Worm (Caenorhabditis elegans) whole organism, mixed stage, embryonic: ENCODE results near the gene Y17G7B.17.

ENCODE experiments used
- blmp-1 ChIP-seq: fragments of 150-350 bp; optimal IDR thresholded peaks from 2 replicates; lab custom pipeline; 2014; ENCODE audit warnings: missing biosample characterization, missing genetic modification characterization
- elt-1 ChIP-seq: sonication (generic microtip); optimal IDR thresholded peaks from 2 replicates; lab custom pipeline; 2017; ENCODE audit warnings: missing genetic modification characterization, mild to moderate bottlenecking, missing compliant biosample characterization, antibody characterized with exemption, moderate library complexity, borderline replicate concordance; ENCODE audit not compliant: insufficient read depth
- elt-3 ChIP-seq: fragments of 150-350 bp; optimal IDR thresholded peaks from 2 replicates; lab custom pipeline; 2014; ENCODE audit warnings: missing biosample characterization, missing genetic modification characterization
- flh-1 ChIP-seq: fragments of 200-800 bp; sonication (Bioruptor generic); optimal IDR thresholded peaks from 2 replicates; lab custom pipeline; 2018; ENCODE audit warnings: mild to moderate bottlenecking, missing genetic modification characterization, moderate library complexity, missing compliant biosample characterization
- ham-2 ChIP-seq: fragments of 200-800 bp; sonication (Bioruptor generic); optimal IDR thresholded peaks from 2 replicates; lab custom pipeline; 2018; ENCODE audit warnings: mild to moderate bottlenecking, missing genetic modification characterization, missing compliant biosample characterization
- nhr-12 ChIP-seq: fragments of 150-350 bp; optimal IDR thresholded peaks from 2 replicates; lab custom pipeline; 2014; ENCODE audit warnings: missing biosample characterization, missing genetic modification characterization
- nhr-76 ChIP-seq: sonication (generic microtip); optimal IDR thresholded peaks from 2 replicates; lab custom pipeline; 2017; ENCODE audit warnings: missing biosample characterization, missing genetic modification characterization
- pha-4 ChIP-seq: fragments of 150-350 bp; optimal IDR thresholded peaks from 2 replicates; lab custom pipeline; 2018; ENCODE audit warnings: missing biosample characterization, missing genetic modification reagents, missing genetic modification characterization
- sem-2 ChIP-seq: fragments of 200-800 bp; sonication (Bioruptor generic); optimal IDR thresholded peaks from 2 replicates; lab custom pipeline; 2018; ENCODE audit warnings: mild to moderate bottlenecking, missing genetic modification characterization, missing compliant biosample characterization
- snpc-4 ChIP-seq: fragments of 150-350 bp; optimal IDR thresholded peaks from 2 replicates; lab custom pipeline; 2014; ENCODE audit warnings: missing biosample characterization, missing genetic modification characterization

DNA sequence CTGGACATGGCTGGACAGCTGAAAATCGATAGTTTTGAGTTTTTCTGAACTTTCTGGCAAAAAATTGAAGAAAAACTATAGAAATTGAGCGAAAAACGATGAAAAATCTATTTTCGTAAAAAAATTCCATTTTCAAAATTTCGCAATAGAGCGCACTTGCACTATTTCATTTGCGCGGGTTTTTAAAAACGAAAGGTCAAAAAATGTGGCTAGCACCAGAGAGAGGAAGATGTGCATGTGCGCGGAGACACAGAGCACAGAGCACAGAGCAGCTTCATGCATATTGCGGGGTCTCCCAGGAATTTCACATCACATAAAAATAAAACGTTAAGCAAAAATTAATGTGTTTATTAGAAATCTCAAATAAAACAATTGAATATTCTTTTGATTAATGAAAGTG is 8.1 kb upstream of the Y17G7B.17 start, which contains the start of gene Y17G7B.18:
- TF ChIP-seq elt-3 (tag; lab: Kevin White, UChicago) = no peak
- no peak for TF ChIP-seq ham-2 (GFP tag; lab: Kevin White, UChicago)
- no peak for TF ChIP-seq nhr-76 (tag; lab: Kevin White, UChicago)
- TF ChIP-seq flh-1 (GFP tag; lab: Kevin White, UChicago) = no peak
- TF ChIP-seq snpc-4 (tag; lab: Kevin White, UChicago) = no peak
- no peak for TF ChIP-seq blmp-1 (tag; lab: Kevin White, UChicago)
- TF ChIP-seq sem-2 (GFP tag; lab: Kevin White, UChicago) = no peak
- TF ChIP-seq pha-4 (tag; lab: Kevin White, UChicago) = peak; percentile 30
- TF ChIP-seq elt-1 (tag; lab: Kevin White, UChicago) = no peak
- no peak for TF ChIP-seq nhr-12
